Fruit fly (Drosophila melanogaster): ENCODE data around the gene Adhr.

Adhr gene

dm6 chr2L:14668212-14668799, 53.0 kb downstream of the Adhr start:
- TF ChIP-seq corto (GFP tag; optimal IDR thresholded peaks at IDR 0.05), result no peak
- no peak for TF ChIP-seq kay (GFP tag; optimal IDR thresholded peaks at IDR 0.05)
- no peak for TF ChIP-seq lbe (GFP tag; optimal IDR thresholded peaks at IDR 0.05)
- TF ChIP-seq vvl (GFP tag; IDR thresholded peaks at IDR 0.05), result peak; percentile 82; the same call in 1 of the 2 replicates
- TF ChIP-seq HLH4C (GFP tag; IDR thresholded peaks at IDR 0.05; ENCODE audit: partially characterized antibody), result no peak
- TF ChIP-seq Awh (GFP tag; IDR thresholded peaks at IDR 0.05), result peak; percentile 77
- TF ChIP-seq CG7745 (tag; optimal IDR thresholded peaks at IDR 0.05), result peak; percentile 56
- TF ChIP-seq D19A (tag; optimal IDR thresholded peaks at IDR 0.05), result no peak
- peak; percentile 95 for TF ChIP-seq Blimp-1 (GFP tag; optimal IDR thresholded peaks at IDR 0.05)
